Fruit fly (Drosophila melanogaster) whole organism, embryonic: ENCODE results near the gene CG34180.

Source experiments
- CG10321 ChIP-seq: fragments of 200-800 bp; sonication (Bioruptor generic); IDR thresholded peaks from 2 replicates; pipeline ENCODE4 v1.3.6; 2022; ENCODE audit warnings: missing biosample characterization, missing genetic modification characterization
- CG10462 ChIP-seq: fragments of 200-800 bp; sonication (Bioruptor generic); optimal IDR thresholded peaks from 2 replicates; lab custom pipeline; 2016; ENCODE audit warnings: missing biosample characterization, missing genetic modification characterization
- CG12299 ChIP-seq: fragments of 200-800 bp; sonication (Bioruptor generic); optimal IDR thresholded peaks from 2 replicates; lab custom pipeline; 2018; ENCODE audit warnings: missing biosample characterization, mild to moderate bottlenecking, missing genetic modification characterization
- CG15011 ChIP-seq: fragments of 200-800 bp; sonication (Bioruptor generic); optimal IDR thresholded peaks from 3 replicates; lab custom pipeline; 2018; ENCODE audit warnings: missing biosample characterization, mild to moderate bottlenecking, missing genetic modification characterization
- CG15269 ChIP-seq: fragments of 200-800 bp; sonication (Bioruptor generic); optimal IDR thresholded peaks from 2 replicates; lab custom pipeline; 2018; ENCODE audit warnings: missing biosample characterization, mild to moderate bottlenecking, missing genetic modification characterization, moderate library complexity
- CG1647 ChIP-seq: fragments of 200-800 bp; sonication (Bioruptor generic); optimal IDR thresholded peaks from 3 replicates; lab custom pipeline; 2016; ENCODE audit warnings: missing biosample characterization, missing genetic modification characterization
- CG2712 ChIP-seq: fragments of 200-800 bp; optimal IDR thresholded peaks from 3 replicates; lab custom pipeline; 2019; ENCODE audit warnings: missing biosample characterization, mild to moderate bottlenecking, missing genetic modification characterization, moderate library complexity
- CG31441 ChIP-seq: fragments of 200-800 bp; sonication (Bioruptor generic); IDR thresholded peaks from 2 replicates; pipeline ENCODE4 v1.3.6; 2022; ENCODE audit warnings: missing biosample characterization, missing genetic modification characterization
- CG33557 ChIP-seq: fragments of 200-800 bp; sonication (Bioruptor generic); optimal IDR thresholded peaks from 2 replicates; lab custom pipeline; 2019; ENCODE audit warnings: missing biosample characterization, mild to moderate bottlenecking, missing genetic modification characterization, moderate library complexity
- CG34422 ChIP-seq: fragments of 200-800 bp; sonication (Bioruptor generic); IDR thresholded peaks from 3 replicates; pipeline ENCODE4 v1.3.6; 2022; ENCODE audit warnings: missing biosample characterization, missing genetic modification characterization
- CG4404 ChIP-seq: fragments of 200-800 bp; sonication (Bioruptor generic); IDR thresholded peaks from 2 replicates; pipeline ENCODE4 v1.3.6; 2022; ENCODE audit warnings: missing biosample characterization, missing genetic modification characterization
- CG4424 ChIP-seq: fragments of 200-800 bp; sonication (Bioruptor generic); optimal IDR thresholded peaks from 3 replicates; lab custom pipeline; 2016; ENCODE audit warnings: missing biosample characterization, missing genetic modification characterization
- CG4820 ChIP-seq: fragments of 200-800 bp; sonication (Bioruptor generic); optimal IDR thresholded peaks from 3 replicates; lab custom pipeline; 2016; ENCODE audit warnings: missing biosample characterization, missing genetic modification characterization
- CG6683 ChIP-seq: fragments of 200-800 bp; sonication (Bioruptor generic); optimal IDR thresholded peaks from 2 replicates; lab custom pipeline; 2017; ENCODE audit warnings: missing biosample characterization, mild to moderate bottlenecking, missing genetic modification characterization, missing genetic modification reagents
- CG6813 ChIP-seq: fragments of 200-800 bp; sonication (Bioruptor generic); optimal IDR thresholded peaks from 2 replicates; lab custom pipeline; 2017; ENCODE audit warnings: missing biosample characterization, missing genetic modification characterization, mild to moderate bottlenecking, moderate library complexity, missing genetic modification reagents
- CG7963 ChIP-seq: fragments of 200-800 bp; sonication (Bioruptor generic); IDR thresholded peaks from 3 replicates; pipeline ENCODE4 v1.3.6; 2022; ENCODE audit warnings: missing biosample characterization, missing genetic modification characterization; ENCODE audit not compliant: partially characterized antibody
- CG8290 ChIP-seq, 3 experiments: fragments of 200-800 bp; sonication (Bioruptor generic); optimal IDR thresholded peaks; 2 replicates each; lab custom pipeline; 2016 to 2019; ENCODE audit warnings: missing biosample characterization in 3 of 3, missing genetic modification characterization in 3 of 3, mild to moderate bottlenecking in 2 of 3, moderate library complexity in 1 of 3
- CG8765 ChIP-seq: fragments of 200-800 bp; sonication (Bioruptor generic); IDR thresholded peaks from 2 replicates; pipeline ENCODE4 v1.3.6; 2022; ENCODE audit warnings: missing biosample characterization, missing genetic modification characterization
- CG9797 ChIP-seq: fragments of 200-800 bp; sonication (Bioruptor generic); optimal IDR thresholded peaks from 3 replicates; lab custom pipeline; 2018; ENCODE audit warnings: missing biosample characterization, mild to moderate bottlenecking, missing genetic modification characterization
- CG9817 ChIP-seq: fragments of 200-800 bp; sonication (Bioruptor generic); optimal IDR thresholded peaks from 2 replicates; lab custom pipeline; 2018; ENCODE audit warnings: missing biosample characterization, mild to moderate bottlenecking, missing genetic modification characterization, moderate library complexity
- CoRest ChIP-seq: fragments of 200-800 bp; sonication (Bioruptor generic); optimal IDR thresholded peaks from 3 replicates; lab custom pipeline; 2018; ENCODE audit warnings: missing biosample characterization, mild to moderate bottlenecking, missing genetic modification characterization, moderate library complexity
- D ChIP-seq, 2 experiments: fragments of 200-800 bp in 1 of 2; fragments of >200 bp in 1 of 2; sonication (Bioruptor generic) in 1 of 2; optimal IDR thresholded peaks; 2 replicates in 1 of 2; 3 replicates in 1 of 2; lab custom pipeline; 2017; ENCODE audit warnings: mild to moderate bottlenecking in 1 of 2, missing biosample characterization in 1 of 2, missing genetic modification characterization in 1 of 2, missing genetic modification reagents in 1 of 2
- Dip3 ChIP-seq: fragments of 200-800 bp; sonication (Bioruptor generic); optimal IDR thresholded peaks from 3 replicates; lab custom pipeline; 2016; ENCODE audit warnings: missing biosample characterization, missing genetic modification characterization
- Dll ChIP-seq: fragments of 200-800 bp; sonication (Bioruptor generic); IDR thresholded peaks from 4 replicates; pipeline ENCODE4 v1.3.6; 2022; ENCODE audit warnings: missing biosample characterization, missing genetic modification characterization; ENCODE audit not compliant: partially characterized antibody
- Ets65A ChIP-seq: fragments of 200-800 bp; sonication (Bioruptor generic); peaks from one replicate; lab custom pipeline; 2016; ENCODE audit warnings: missing biosample characterization, missing genetic modification characterization
- Gug ChIP-seq: fragments of 200-800 bp; sonication (Bioruptor generic); IDR thresholded peaks from 4 replicates; pipeline ENCODE4 v1.3.6; 2022; ENCODE audit warnings: missing biosample characterization, missing genetic modification characterization
- HLHmδ ChIP-seq: fragments of 200-800 bp; sonication (Bioruptor generic); optimal IDR thresholded peaks from 2 replicates; lab custom pipeline; 2018; ENCODE audit warnings: missing biosample characterization, mild to moderate bottlenecking, missing genetic modification characterization, moderate library complexity
- Hmx ChIP-seq: fragments of 200-800 bp; sonication (Bioruptor generic); optimal IDR thresholded peaks from 2 replicates; lab custom pipeline; 2016; ENCODE audit warnings: missing biosample characterization, missing genetic modification characterization
- Hr51 ChIP-seq, 2 experiments: fragments of 200-800 bp; sonication (Bioruptor generic); optimal IDR thresholded peaks; 2 replicates in 1 of 2; 3 replicates in 1 of 2; lab custom pipeline; 2016 to 2018; ENCODE audit warnings: missing biosample characterization in 2 of 2, missing genetic modification characterization in 2 of 2, mild to moderate bottlenecking in 1 of 2, moderate library complexity in 1 of 2
- MBD-R2 ChIP-seq: fragments of 200-800 bp; sonication (Bioruptor generic); IDR thresholded peaks from 2 replicates; pipeline ENCODE4 v1.3.6; 2022; ENCODE audit warnings: missing biosample characterization, missing genetic modification characterization
- Med ChIP-seq: fragments of 200-800 bp; sonication (Bioruptor generic); peaks from one replicate; lab custom pipeline; 2016; ENCODE audit warnings: missing biosample characterization, missing genetic modification characterization, mild to moderate bottlenecking, inconsistent platforms, moderate library complexity
- NfI ChIP-seq: fragments of 200-800 bp; sonication (Bioruptor generic); optimal IDR thresholded peaks from 3 replicates; lab custom pipeline; 2018; ENCODE audit warnings: missing biosample characterization, mild to moderate bottlenecking, missing genetic modification characterization, moderate library complexity
- Optix ChIP-seq: fragments of 200-800 bp; sonication (Bioruptor generic); IDR thresholded peaks from 3 replicates; pipeline ENCODE4 v1.3.6; 2022; ENCODE audit warnings: missing biosample characterization, missing genetic modification characterization
- Ravus ChIP-seq: fragments of 200-800 bp; sonication (Bioruptor generic); IDR thresholded peaks from 2 replicates; pipeline ENCODE4 v1.3.6; 2022; ENCODE audit warnings: missing biosample characterization, missing genetic modification characterization
- YL-1 ChIP-seq: fragments of 200-800 bp; sonication (Bioruptor generic); optimal IDR thresholded peaks from 3 replicates; lab custom pipeline; 2017; ENCODE audit warnings: missing biosample characterization, mild to moderate bottlenecking, missing genetic modification characterization
- aop ChIP-seq: fragments of 200-800 bp; sonication (Bioruptor generic); IDR thresholded peaks from 2 replicates; pipeline ENCODE4 v1.3.6; 2022; ENCODE audit warnings: missing biosample characterization, missing genetic modification characterization
- bcd ChIP-seq: fragments of 200-800 bp; sonication (Bioruptor generic); optimal IDR thresholded peaks from 2 replicates; lab custom pipeline; 2017; ENCODE audit warnings: missing biosample characterization, mild to moderate bottlenecking, missing genetic modification characterization
- cwo ChIP-seq: fragments of 200-800 bp; sonication (Bioruptor generic); optimal IDR thresholded peaks from 3 replicates; lab custom pipeline; 2017; ENCODE audit warnings: missing biosample characterization, missing genetic modification characterization, mild to moderate bottlenecking, moderate library complexity, missing genetic modification reagents
- dpn ChIP-seq, 2 experiments: fragments of 200-800 bp; sonication (Bioruptor generic); optimal IDR thresholded peaks; 3 replicates each; lab custom pipeline; 2016; ENCODE audit warnings: missing biosample characterization in 2 of 2, missing genetic modification characterization in 2 of 2
- dysf ChIP-seq: fragments of 200-800 bp; sonication (Bioruptor generic); IDR thresholded peaks from 3 replicates; pipeline ENCODE4 v1.3.6; 2022; ENCODE audit warnings: missing biosample characterization, missing genetic modification characterization
- emc ChIP-seq: fragments of 200-800 bp; sonication (Bioruptor generic); optimal IDR thresholded peaks from 2 replicates; lab custom pipeline; 2016; ENCODE audit warnings: missing biosample characterization, missing genetic modification characterization
- eyg ChIP-seq: fragments of 200-800 bp; sonication (Bioruptor generic); optimal IDR thresholded peaks from 3 replicates; lab custom pipeline; 2016; ENCODE audit warnings: missing biosample characterization, missing genetic modification characterization
- h ChIP-seq: fragments of >200 bp; optimal IDR thresholded peaks from 2 replicates; lab custom pipeline; 2017
- jing ChIP-seq: fragments of 200-800 bp; sonication (Bioruptor generic); optimal IDR thresholded peaks from 2 replicates; lab custom pipeline; 2018; ENCODE audit warnings: missing biosample characterization, mild to moderate bottlenecking, missing genetic modification characterization
- lmd ChIP-seq: fragments of 200-800 bp; sonication (Bioruptor generic); IDR thresholded peaks from 2 replicates; pipeline ENCODE4 v1.3.6; 2022; ENCODE audit warnings: missing biosample characterization, missing genetic modification characterization
- mirr ChIP-seq: fragments of 200-800 bp; sonication (Bioruptor generic); optimal IDR thresholded peaks from 3 replicates; lab custom pipeline; 2018; ENCODE audit warnings: missing biosample characterization, mild to moderate bottlenecking, missing genetic modification characterization
- sens ChIP-seq: fragments of 200-800 bp; sonication (Bioruptor generic); peaks from one replicate; lab custom pipeline; 2016; ENCODE audit warnings: missing biosample characterization, missing genetic modification characterization

CG34180 gene

dm6 chr2L:6088371-6089365 is 28.4 kb downstream of the CG34180 start (continued):
- no peak for TF ChIP-seq aop (GFP tag; lab: Robert Waterston, UW)
- TF ChIP-seq dysf: no peak
- no peak for TF ChIP-seq emc (GFP tag; lab: Kevin White, UChicago)
- peak; percentile 46 for TF ChIP-seq NfI (GFP tag; lab: Kevin White, UChicago)
- no peak for TF ChIP-seq Hmx
- TF ChIP-seq Ravus (GFP tag; lab: Robert Waterston, UW): no peak
- peak; percentile 42 for TF ChIP-seq CG6813 (GFP tag; lab: Kevin White, UChicago)
- peak in 1 of 2 experiments; percentile 13 for TF ChIP-seq Hr51 (GFP tag; optimal IDR thresholded peaks at IDR 0.05; lab: Kevin White, UChicago)
- TF ChIP-seq CG6683 (GFP tag; lab: Kevin White, UChicago): no peak
- no peak for TF ChIP-seq Gug (GFP tag; lab: Robert Waterston, UW)
- no peak for TF ChIP-seq CG9817
- peak; percentile 0 for TF ChIP-seq CoRest (tag; lab: Kevin White, UChicago)
- TF ChIP-seq CG15269 (tag; lab: Kevin White, UChicago): no peak
- TF ChIP-seq CG1647 (GFP tag; lab: Kevin White, UChicago): no peak
- TF ChIP-seq CG15011 (GFP tag; lab: Kevin White, UChicago): no peak
- no peak for TF ChIP-seq Dip3 (GFP tag; lab: Kevin White, UChicago)
- TF ChIP-seq CG12299 (tag; lab: Kevin White, UChicago): peak; percentile 13
- no peak for TF ChIP-seq CG7963 (GFP tag; lab: Robert Waterston, UW)
- no peak for TF ChIP-seq CG4424 (GFP tag; lab: Kevin White, UChicago)
- TF ChIP-seq Optix (GFP tag; lab: Robert Waterston, UW): no peak
- TF ChIP-seq CG10321 (GFP tag; lab: Robert Waterston, UW): no peak
- TF ChIP-seq CG33557: peak; percentile 50
- TF ChIP-seq CG8765 (GFP tag; lab: Robert Waterston, UW): peak; percentile 80
- TF ChIP-seq Med (GFP tag; lab: Kevin White, UChicago): peak; percentile 97
- TF ChIP-seq dpn (GFP tag; optimal IDR thresholded peaks at IDR 0.05; lab: Kevin White, UChicago): peak in 1 of 2 experiments; percentile 12
- TF ChIP-seq h (lab: Kevin White, UChicago): no peak
- no peak for TF ChIP-seq CG10462 (GFP tag; lab: Kevin White, UChicago)
- no peak for TF ChIP-seq CG4404 (GFP tag; lab: Robert Waterston, UW)
- peak; percentile 84 for TF ChIP-seq D (optimal IDR thresholded peaks at IDR 0.05; lab: Kevin White, UChicago)
- TF ChIP-seq D (GFP tag; optimal IDR thresholded peaks at IDR 0.05; lab: Kevin White, UChicago): peak; percentile 31
- TF ChIP-seq bcd (GFP tag; lab: Kevin White, UChicago): peak; percentile 24
- TF ChIP-seq eyg (GFP tag; lab: Kevin White, UChicago): no peak
- peak; percentile 94 for TF ChIP-seq mirr (GFP tag; lab: Kevin White, UChicago)
- TF ChIP-seq MBD-R2 (GFP tag; lab: Robert Waterston, UW): no peak
- peak; percentile 80; the same call in 2 of the 3 replicates for TF ChIP-seq CG34422 (GFP tag; lab: Robert Waterston, UW)
- TF ChIP-seq CG8290 (GFP tag; optimal IDR thresholded peaks at IDR 0.05; lab: Kevin White, UChicago): no peak
- TF ChIP-seq CG8290 (tag; optimal IDR thresholded peaks at IDR 0.05; lab: Kevin White, UChicago): peak in 1 of 2 experiments; percentile 73
- TF ChIP-seq CG31441 (GFP tag; lab: Robert Waterston, UW): 0 out of 2 replicates have a peak, but pooled peaks have one; percentile 13
- TF ChIP-seq HLHmδ: peak; percentile 69
- peak; percentile 36; the same call in 1 of the 4 replicates for TF ChIP-seq Dll (GFP tag; lab: Robert Waterston, UW)
- peak; percentile 7 for TF ChIP-seq CG2712 (tag; lab: Kevin White, UChicago)
- peak; percentile 25; the same call in 1 of the 2 replicates for TF ChIP-seq lmd (GFP tag; lab: Robert Waterston, UW)
- peak; percentile 52 for TF ChIP-seq Ets65A (GFP tag; lab: Kevin White, UChicago)
- no peak for TF ChIP-seq CG9797
- no peak for TF ChIP-seq CG4820 (GFP tag; lab: Kevin White, UChicago)
- peak; percentile 91 for TF ChIP-seq sens (GFP tag; lab: Kevin White, UChicago)
- TF ChIP-seq YL-1: no peak
- TF ChIP-seq jing: no peak
- peak; percentile 98 for TF ChIP-seq cwo (GFP tag; lab: Kevin White, UChicago)
